Fruit fly (Drosophila melanogaster) whole organism, prepupa: ENCODE results near the gene Btk.

Source experiments
- Blimp-1 ChIP-seq: fragments of 200-800 bp; sonication (Bioruptor generic); optimal IDR thresholded peaks from 3 replicates; lab custom pipeline; 2017; ENCODE audit warnings: missing biosample characterization, missing genetic modification characterization, mild to moderate bottlenecking, moderate library complexity, missing genetic modification reagents
- CG10631 ChIP-seq: fragments of 200-800 bp; sonication (Bioruptor generic); optimal IDR thresholded peaks from 2 replicates; lab custom pipeline; 2016; ENCODE audit warnings: missing biosample characterization, missing genetic modification characterization
- CG11294 ChIP-seq: fragments of 200-800 bp; sonication (Bioruptor generic); IDR thresholded peaks from 2 replicates; pipeline ENCODE4 v1.3.6; 2022; ENCODE audit warnings: missing biosample characterization, missing genetic modification characterization
- CG11762 ChIP-seq: fragments of 200-800 bp; sonication (Bioruptor generic); optimal IDR thresholded peaks from 3 replicates; lab custom pipeline; 2016; ENCODE audit warnings: missing biosample characterization, missing genetic modification characterization; ENCODE audit not compliant: insufficient read depth
- CG16779 ChIP-seq: fragments of 200-800 bp; sonication (Bioruptor generic); optimal IDR thresholded peaks from 3 replicates; lab custom pipeline; 2017; ENCODE audit warnings: missing biosample characterization, mild to moderate bottlenecking, missing genetic modification characterization
- CG3032 ChIP-seq: fragments of 200-800 bp; optimal IDR thresholded peaks from 2 replicates; lab custom pipeline; 2019; ENCODE audit warnings: missing biosample characterization, mild to moderate bottlenecking, missing genetic modification characterization, moderate library complexity
- CG31627 ChIP-seq: fragments of 200-800 bp; sonication (Bioruptor generic); optimal IDR thresholded peaks from 3 replicates; lab custom pipeline; 2016; ENCODE audit warnings: missing biosample characterization, missing genetic modification characterization
- CG32006 ChIP-seq: fragments of 200-800 bp; sonication (Bioruptor generic); optimal IDR thresholded peaks from 3 replicates; lab custom pipeline; 2017; ENCODE audit warnings: missing biosample characterization, mild to moderate bottlenecking, missing genetic modification characterization
- CG34406 ChIP-seq: fragments of 200-800 bp; sonication (Bioruptor generic); optimal IDR thresholded peaks from 3 replicates; lab custom pipeline; 2016; ENCODE audit warnings: missing biosample characterization, missing genetic modification characterization
- CG3919 ChIP-seq: fragments of 200-800 bp; sonication (Bioruptor generic); optimal IDR thresholded peaks from 3 replicates; lab custom pipeline; 2016; ENCODE audit warnings: missing biosample characterization, missing genetic modification characterization
- CG4318 ChIP-seq: fragments of 200-800 bp; sonication (Bioruptor generic); optimal IDR thresholded peaks from 3 replicates; lab custom pipeline; 2017; ENCODE audit warnings: missing biosample characterization, mild to moderate bottlenecking, missing genetic modification characterization
- CG6163 ChIP-seq: fragments of 200-800 bp; sonication (Bioruptor generic); IDR thresholded peaks from 3 replicates; pipeline ENCODE4 v1.3.6; 2022; ENCODE audit warnings: missing biosample characterization, missing genetic modification characterization
- CG6276 ChIP-seq: fragments of 200-800 bp; sonication (Bioruptor generic); optimal IDR thresholded peaks from 2 replicates; lab custom pipeline; 2017; ENCODE audit warnings: missing biosample characterization, mild to moderate bottlenecking, missing genetic modification characterization
- CG6792 ChIP-seq: fragments of 200-800 bp; sonication (Bioruptor generic); optimal IDR thresholded peaks from 3 replicates; lab custom pipeline; 2016; ENCODE audit warnings: missing biosample characterization, missing genetic modification characterization
- CG6808 ChIP-seq: fragments of 200-800 bp; sonication (Bioruptor generic); optimal IDR thresholded peaks from 3 replicates; lab custom pipeline; 2017; ENCODE audit warnings: missing biosample characterization, missing genetic modification characterization, mild to moderate bottlenecking, moderate library complexity, missing genetic modification reagents
- CG6854 ChIP-seq: fragments of 200-800 bp; sonication (Bioruptor generic); optimal IDR thresholded peaks from 2 replicates; lab custom pipeline; 2017; ENCODE audit warnings: missing biosample characterization, mild to moderate bottlenecking, missing genetic modification characterization
- CG7368 ChIP-seq: fragments of 200-800 bp; sonication (Bioruptor generic); optimal IDR thresholded peaks from 3 replicates; lab custom pipeline; 2016; ENCODE audit warnings: missing biosample characterization, missing genetic modification characterization
- CG8119 ChIP-seq: fragments of 200-800 bp; sonication (Bioruptor generic); IDR thresholded peaks from 3 replicates; pipeline ENCODE4 v1.3.6; 2022; ENCODE audit warnings: missing biosample characterization, missing genetic modification characterization
- CG8632 ChIP-seq: fragments of 200-800 bp; sonication (Bioruptor generic); optimal IDR thresholded peaks from 3 replicates; lab custom pipeline; 2016; ENCODE audit warnings: missing biosample characterization, missing genetic modification characterization
- CG9139 ChIP-seq: fragments of 200-800 bp; sonication (Bioruptor generic); optimal IDR thresholded peaks from 3 replicates; lab custom pipeline; 2017; ENCODE audit warnings: missing biosample characterization, mild to moderate bottlenecking, missing genetic modification characterization
- Eip75B ChIP-seq: fragments of 200-800 bp; sonication (Bioruptor generic); optimal IDR thresholded peaks from 3 replicates; lab custom pipeline; 2016; ENCODE audit warnings: missing biosample characterization, missing genetic modification characterization
- Eip78C ChIP-seq: fragments of 200-800 bp; sonication (Bioruptor generic); peaks from one replicate; lab custom pipeline; 2016; ENCODE audit warnings: missing biosample characterization, missing genetic modification characterization
- Eip93F ChIP-seq: fragments of 200-800 bp; sonication (Bioruptor generic); optimal IDR thresholded peaks from 2 replicates; lab custom pipeline; 2016; ENCODE audit warnings: missing biosample characterization, mild to moderate bottlenecking, missing genetic modification characterization
- Ets21C ChIP-seq: fragments of 200-800 bp; sonication (Bioruptor generic); optimal IDR thresholded peaks from 3 replicates; lab custom pipeline; 2016; ENCODE audit warnings: missing biosample characterization, missing genetic modification characterization
- Gug ChIP-seq: fragments of 200-800 bp; sonication (Bioruptor generic); IDR thresholded peaks from 2 replicates; pipeline ENCODE4 v1.3.6; 2022; ENCODE audit warnings: missing biosample characterization, missing genetic modification characterization
- Hr38 ChIP-seq: sonication (Bioruptor generic); optimal IDR thresholded peaks from 2 replicates; lab custom pipeline; 2016; ENCODE audit warnings: missing biosample characterization, missing genetic modification characterization
- Hr39 ChIP-seq: fragments of 200-800 bp; sonication (Bioruptor generic); optimal IDR thresholded peaks from 2 replicates; lab custom pipeline; 2016; ENCODE audit warnings: missing biosample characterization, missing genetic modification characterization
- Hr4 ChIP-seq: fragments of 200-800 bp; sonication (Bioruptor generic); optimal IDR thresholded peaks from 3 replicates; lab custom pipeline; 2016; ENCODE audit warnings: missing biosample characterization, missing genetic modification characterization
- OdsH ChIP-seq: fragments of 200-800 bp; sonication (Bioruptor generic); optimal IDR thresholded peaks from 3 replicates; lab custom pipeline; 2016; ENCODE audit warnings: missing biosample characterization, missing genetic modification characterization
- Smox ChIP-seq: fragments of 200-800 bp; sonication (Bioruptor generic); optimal IDR thresholded peaks from 3 replicates; lab custom pipeline; 2016; ENCODE audit warnings: missing biosample characterization, missing genetic modification characterization
- Sox15 ChIP-seq: fragments of 200-800 bp; sonication (Bioruptor generic); optimal IDR thresholded peaks from 3 replicates; lab custom pipeline; 2016; ENCODE audit warnings: missing biosample characterization, missing genetic modification characterization
- achi ChIP-seq: fragments of 200-800 bp; sonication (Bioruptor generic); optimal IDR thresholded peaks from 3 replicates; lab custom pipeline; 2016; ENCODE audit warnings: missing biosample characterization, missing genetic modification characterization
- acj6 ChIP-seq: fragments of 200-800 bp; sonication (Bioruptor generic); optimal IDR thresholded peaks from 3 replicates; lab custom pipeline; 2016; ENCODE audit warnings: missing biosample characterization, missing genetic modification characterization
- dac ChIP-seq: fragments of 200-800 bp; sonication (Bioruptor generic); optimal IDR thresholded peaks from 2 replicates; lab custom pipeline; 2017; ENCODE audit warnings: missing biosample characterization, mild to moderate bottlenecking, missing genetic modification characterization
- dsx ChIP-seq: fragments of 200-800 bp; optimal IDR thresholded peaks from 3 replicates; lab custom pipeline; 2019; ENCODE audit warnings: missing biosample characterization, mild to moderate bottlenecking, missing genetic modification characterization, moderate library complexity; ENCODE audit not compliant: poor library complexity, severe bottlenecking
- eg ChIP-seq: fragments of 200-800 bp; sonication (Bioruptor generic); IDR thresholded peaks from 3 replicates; pipeline ENCODE4 v1.3.6; 2022; ENCODE audit warnings: missing biosample characterization, missing genetic modification characterization
- esn ChIP-seq: fragments of 200-800 bp; sonication (Bioruptor generic); optimal IDR thresholded peaks from 2 replicates; lab custom pipeline; 2016; ENCODE audit warnings: missing biosample characterization, mild to moderate bottlenecking, missing genetic modification characterization, moderate library complexity
- fd59A ChIP-seq: fragments of 200-800 bp; sonication (Bioruptor generic); optimal IDR thresholded peaks from 2 replicates; lab custom pipeline; 2017; ENCODE audit warnings: missing biosample characterization, mild to moderate bottlenecking, missing genetic modification characterization, missing genetic modification reagents
- fd85E ChIP-seq: fragments of 200-800 bp; sonication (Bioruptor generic); optimal IDR thresholded peaks from 3 replicates; lab custom pipeline; 2016; ENCODE audit warnings: missing biosample characterization, missing genetic modification characterization
- fkh ChIP-seq: fragments of 200-800 bp; sonication (Bioruptor generic); optimal IDR thresholded peaks from 3 replicates; lab custom pipeline; 2017; ENCODE audit warnings: missing biosample characterization, mild to moderate bottlenecking, missing genetic modification characterization, moderate library complexity
- lz ChIP-seq: fragments of 200-800 bp; sonication (Bioruptor generic); optimal IDR thresholded peaks from 3 replicates; lab custom pipeline; 2016; ENCODE audit warnings: missing biosample characterization, missing genetic modification characterization
- pdm3 ChIP-seq: fragments of 200-800 bp; sonication (Bioruptor generic); optimal IDR thresholded peaks from 3 replicates; lab custom pipeline; 2016; ENCODE audit warnings: missing biosample characterization, missing genetic modification characterization
- salr ChIP-seq, 2 experiments: fragments of 200-800 bp; sonication (Bioruptor generic); optimal IDR thresholded peaks; 3 replicates each; lab custom pipeline; 2016 to 2018; ENCODE audit warnings: missing biosample characterization in 2 of 2, missing genetic modification characterization in 2 of 2, mild to moderate bottlenecking in 1 of 2
- ss ChIP-seq, 2 experiments: fragments of 200-800 bp; sonication (Bioruptor generic); optimal IDR thresholded peaks; 2 replicates in 1 of 2; 3 replicates in 1 of 2; lab custom pipeline; 2017 to 2018; ENCODE audit warnings: mild to moderate bottlenecking in 2 of 2, missing biosample characterization in 2 of 2, missing genetic modification characterization in 2 of 2, moderate library complexity in 1 of 2
- svp ChIP-seq: fragments of 200-800 bp; sonication (Bioruptor generic); peaks from one replicate; lab custom pipeline; 2016; ENCODE audit warnings: missing biosample characterization, missing genetic modification characterization
- topi ChIP-seq: fragments of 200-800 bp; sonication (Bioruptor generic); optimal IDR thresholded peaks from 3 replicates; lab custom pipeline; 2016; ENCODE audit warnings: missing biosample characterization, missing genetic modification characterization
- vri ChIP-seq: fragments of 200-800 bp; sonication (Bioruptor generic); optimal IDR thresholded peaks from 3 replicates; lab custom pipeline; 2016; ENCODE audit warnings: missing biosample characterization, mild to moderate bottlenecking, missing genetic modification characterization

Btk gene

DNA sequence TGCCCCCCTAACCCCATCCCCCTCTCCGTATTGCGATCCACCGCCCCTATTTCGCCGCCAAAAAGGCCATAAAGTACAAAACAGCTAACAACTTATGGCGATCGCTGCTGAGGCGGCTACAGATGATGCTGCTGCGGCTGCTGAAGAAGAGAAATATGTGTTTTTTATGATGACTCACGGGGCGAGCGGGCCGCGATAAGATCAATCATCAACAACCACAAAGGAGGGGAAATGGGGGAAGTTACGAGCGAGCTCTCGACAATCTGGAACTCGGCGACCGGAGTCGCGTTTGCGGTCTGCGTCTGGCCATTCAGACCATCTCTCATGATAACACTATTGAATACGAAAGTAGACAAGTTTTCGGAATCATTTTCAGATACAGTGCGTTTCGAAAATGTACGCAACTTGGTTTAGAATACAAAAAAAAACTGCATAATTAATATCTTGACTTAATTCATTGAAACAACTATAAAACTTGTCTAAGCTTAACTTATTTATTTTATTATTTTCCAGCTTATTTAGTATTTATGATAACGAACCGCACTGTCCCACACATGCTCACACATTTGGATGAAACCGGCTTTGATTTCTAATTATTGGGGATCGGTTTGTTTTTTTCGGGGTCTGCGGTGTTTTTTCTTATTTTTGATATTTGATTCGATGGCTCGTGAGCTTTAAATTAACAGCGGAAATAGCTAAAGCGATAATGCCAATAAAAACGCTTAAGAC lies 8.6 kb downstream of the Btk start (continued):
- TF ChIP-seq fd59A (GFP tag; lab: Kevin White, UChicago) (no peak), CG6808 (peak; percentile 47), Eip78C (peak; percentile 92), CG10631 (GFP tag; lab: Kevin White, UChicago) (peak; percentile 57), esn (peak; percentile 73), fkh (GFP tag; lab: Kevin White, UChicago) (peak; percentile 55), dsx (GFP tag; lab: Kevin White, UChicago) (no peak), vri (GFP tag; lab: Kevin White, UChicago) (peak; percentile 66), CG6854 (peak; percentile 5), CG16779 (peak; percentile 39), CG9139 (GFP tag; lab: Kevin White, UChicago) (no peak), Gug (GFP tag; lab: Robert Waterston, UW) (peak; percentile 86), CG34406 (GFP tag; lab: Kevin White, UChicago) (peak; percentile 37), topi (peak; percentile 56), CG6276 (peak; percentile 90), CG3919 (GFP tag; lab: Kevin White, UChicago) (peak; percentile 50), Smox (GFP tag; lab: Kevin White, UChicago) (peak; percentile 51), pdm3 (GFP tag; lab: Kevin White, UChicago) (peak; percentile 78), CG6792 (GFP tag; lab: Kevin White, UChicago) (peak; percentile 39), Ets21C (GFP tag; lab: Kevin White, UChicago) (peak; percentile 11), salr (GFP tag; optimal IDR thresholded peaks at IDR 0.05; lab: Kevin White, UChicago) (peak in 1 of 2 experiments; percentile 56), CG8632 (peak; percentile 59), CG4318 (GFP tag; lab: Kevin White, UChicago) (peak; percentile 69), CG3032 (peak; percentile 28), fd85E (GFP tag; lab: Kevin White, UChicago) (no peak), CG7368 (GFP tag; lab: Kevin White, UChicago) (no peak), svp (GFP tag; lab: Kevin White, UChicago) (peak; percentile 93), CG31627 (peak; percentile 46), Eip75B (GFP tag; lab: Kevin White, UChicago) (peak; percentile 74), Hr4 (GFP tag; lab: Kevin White, UChicago) (peak; percentile 92), acj6 (GFP tag; lab: Kevin White, UChicago) (peak; percentile 67), CG8119 (GFP tag; lab: Robert Waterston, UW) (peak; percentile 95), eg (GFP tag; lab: Robert Waterston, UW) (peak; percentile 95), Sox15 (GFP tag; lab: Kevin White, UChicago) (peak; percentile 13), dac (GFP tag; lab: Kevin White, UChicago) (peak; percentile 65), OdsH (peak; percentile 74), Eip93F (GFP tag; lab: Kevin White, UChicago) (no peak), Blimp-1 (GFP tag; lab: Kevin White, UChicago) (no peak)

dm6 chr2L:8290653-8291233 lies 10.1 kb downstream of the Btk start:
- TF ChIP-seq achi (GFP tag; lab: Kevin White, UChicago) (peak; percentile 86), Blimp-1 (GFP tag; lab: Kevin White, UChicago) (peak; percentile 66), CG34406 (GFP tag; lab: Kevin White, UChicago) (peak; percentile 72), CG9139 (GFP tag; lab: Kevin White, UChicago) (peak; percentile 74), topi (peak; percentile 88), Eip78C (peak; percentile 95), CG7368 (GFP tag; lab: Kevin White, UChicago) (peak; percentile 73), CG4318 (GFP tag; lab: Kevin White, UChicago) (peak; percentile 51), Hr39 (GFP tag; lab: Kevin White, UChicago) (peak; percentile 87), ss (GFP tag; optimal IDR thresholded peaks at IDR 0.05; lab: Kevin White, UChicago) (peak; percentile 86 to 87), CG16779 (peak; percentile 46), esn (peak; percentile 90), CG11294 (GFP tag; lab: Robert Waterston, UW) (peak; percentile 68), Eip75B (GFP tag; lab: Kevin White, UChicago) (peak; percentile 88), CG6163 (peak; percentile 95), CG8119 (GFP tag; lab: Robert Waterston, UW) (peak; percentile 75), CG32006 (GFP tag; lab: Kevin White, UChicago) (peak; percentile 76), CG11762 (GFP tag; lab: Kevin White, UChicago) (peak; percentile 62), CG8632 (peak; percentile 70), fd59A (GFP tag; lab: Kevin White, UChicago) (peak; percentile 79), Sox15 (GFP tag; lab: Kevin White, UChicago) (peak; percentile 56), Hr38 (GFP tag; lab: Kevin White, UChicago) (no peak), lz (GFP tag; lab: Kevin White, UChicago) (peak; percentile 87), Ets21C (GFP tag; lab: Kevin White, UChicago) (peak; percentile 79)
